Worm (Caenorhabditis elegans): ENCODE data around the gene pap-1.

DNA sequence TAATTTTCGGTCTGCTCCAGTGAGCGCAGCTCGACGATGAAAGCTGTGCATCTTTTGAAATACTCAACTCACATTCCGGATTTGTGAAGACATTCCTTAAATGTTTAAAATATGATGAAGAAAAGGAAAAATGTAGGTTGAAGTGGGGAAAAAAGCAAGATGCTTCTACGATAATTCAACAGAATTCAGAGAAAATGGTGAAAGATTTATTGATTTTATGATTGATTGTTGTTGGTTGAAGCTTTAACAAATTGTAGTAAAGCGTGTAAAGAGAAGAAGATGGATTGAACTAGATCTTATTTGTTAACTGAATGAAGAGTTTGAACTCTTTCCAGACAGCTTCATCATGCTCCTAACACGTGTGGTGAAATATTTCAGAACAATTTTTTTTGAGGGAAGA lies 48.2 kb downstream of the pap-1 start, which contains the start of gene ncx-5:
- TF ChIP-seq flt-1 (GFP tag; IDR thresholded peaks at IDR 0.05) (no peak), ref-1 (GFP tag; conservative IDR thresholded peaks at IDR 0.05) (no peak), klf-2 (GFP tag; conservative IDR thresholded peaks at IDR 0.05) (no peak), ztf-29 (GFP tag; IDR thresholded peaks at IDR 0.05) (no peak), cog-1 (tag; optimal IDR thresholded peaks at IDR 0.05) (no peak), tab-1 (GFP tag; IDR thresholded peaks at IDR 0.05) (no peak), T22C8.4 (GFP tag; IDR thresholded peaks at IDR 0.05) (no peak), ztf-23 (GFP tag; IDR thresholded peaks at IDR 0.05) (no peak), med-1 (GFP tag; optimal IDR thresholded peaks at IDR 0.05; ENCODE audit: insufficient read depth) (no peak)

All from whole organism, midembryonic.